Worm (Caenorhabditis elegans) whole organism, young adult: ENCODE measurements around the gene F17H10.2.

ENCODE experiments used
- C06A6.2 ChIP-seq: fragments of 200-800 bp; sonication (Bioruptor generic); conservative IDR thresholded peaks from 2 replicates; pipeline ENCODE4 v1.3.6; 2022; ENCODE audit warnings: missing genetic modification characterization, missing compliant biosample characterization
- D2030.7 ChIP-seq: fragments of 200-800 bp; sonication (Bioruptor generic); IDR thresholded peaks from 2 replicates; pipeline ENCODE4 v1.3.6; 2022; ENCODE audit warnings: missing genetic modification reagents, missing genetic modification characterization, missing compliant biosample characterization
- F22D6.2 ChIP-seq: sonication (generic microtip); optimal IDR thresholded peaks from 2 replicates; lab custom pipeline; 2016; ENCODE audit warnings: mild to moderate bottlenecking, missing genetic modification characterization, missing compliant biosample characterization
- F39B2.1 ChIP-seq: fragments of 200-800 bp; sonication (Bioruptor generic); IDR thresholded peaks from 2 replicates; pipeline ENCODE4 v1.3.6; 2022; ENCODE audit warnings: missing genetic modification reagents, missing genetic modification characterization, missing compliant biosample characterization
- Y95B8A.8 ChIP-seq: fragments of 200-800 bp; sonication (Bioruptor generic); IDR thresholded peaks from 2 replicates; pipeline ENCODE4 v1.3.6; 2022; ENCODE audit warnings: missing genetic modification reagents, missing genetic modification characterization, missing compliant biosample characterization
- ZK185.1 ChIP-seq: sonication (generic microtip); optimal IDR thresholded peaks from 2 replicates; lab custom pipeline; 2016; ENCODE audit warnings: mild to moderate bottlenecking, missing genetic modification characterization, missing compliant biosample characterization; ENCODE audit not compliant: poor library complexity, severe bottlenecking
- ama-1 ChIP-seq, 3 experiments: fragments of 150-350 bp in 1 of 3; sonication (generic microtip) in 2 of 3; optimal IDR thresholded peaks; 2 replicates each; lab custom pipeline; 2014 to 2018; ENCODE audit warnings: missing biosample characterization in 2 of 3, missing genetic modification characterization in 2 of 3, missing genetic modification reagents in 2 of 3
- aptf-3 ChIP-seq: fragments of 200-800 bp; sonication (Bioruptor generic); IDR thresholded peaks from 2 replicates; pipeline ENCODE4 v1.3.6; 2022; ENCODE audit warnings: missing genetic modification characterization, missing compliant biosample characterization
- atf-7 ChIP-seq: sonication (generic microtip); optimal IDR thresholded peaks from 2 replicates; lab custom pipeline; 2017; ENCODE audit warnings: mild to moderate bottlenecking, missing genetic modification characterization, missing compliant biosample characterization
- bed-1 ChIP-seq: fragments of 200-800 bp; sonication (Bioruptor generic); IDR thresholded peaks from 2 replicates; pipeline ENCODE4 v1.3.6; 2022; ENCODE audit warnings: missing genetic modification reagents, missing genetic modification characterization, missing compliant biosample characterization
- cebp-1 ChIP-seq, 2 experiments: fragments of 200-800 bp in 1 of 2; sonication (Bioruptor generic) in 1 of 2; sonication (generic microtip) in 1 of 2; IDR thresholded peaks in 1 of 2; optimal IDR thresholded peaks in 1 of 2; 2 replicates each; pipeline versions ENCODE4 v1.3.6 to Lab custom; 2017 to 2022; ENCODE audit warnings: missing compliant biosample characterization in 2 of 2, missing genetic modification characterization in 2 of 2, mild to moderate bottlenecking in 1 of 2, missing genetic modification reagents in 1 of 2, moderate library complexity in 1 of 2
- ceh-100 ChIP-seq: fragments of 200-800 bp; sonication (Bioruptor generic); IDR thresholded peaks from 2 replicates; pipeline ENCODE4 v1.3.6; 2022; ENCODE audit warnings: missing genetic modification reagents, missing genetic modification characterization, missing compliant biosample characterization
- chd-7 ChIP-seq: sonication (generic microtip); optimal IDR thresholded peaks from 2 replicates; lab custom pipeline; 2016; ENCODE audit warnings: mild to moderate bottlenecking, missing genetic modification characterization, moderate library complexity, missing compliant biosample characterization
- egl-18 ChIP-seq: fragments of 200-800 bp; sonication (Bioruptor generic); IDR thresholded peaks from 2 replicates; pipeline ENCODE4 v1.3.6; 2022; ENCODE audit warnings: missing genetic modification reagents, missing genetic modification characterization, missing compliant biosample characterization
- ekl-4 ChIP-seq: fragments of 200-800 bp; sonication (Bioruptor generic); IDR thresholded peaks from 2 replicates; pipeline ENCODE4 v1.3.6; 2022; ENCODE audit warnings: missing genetic modification reagents, missing genetic modification characterization, missing compliant biosample characterization
- gei-17 ChIP-seq: fragments of 200-800 bp; sonication (Bioruptor generic); optimal IDR thresholded peaks from 2 replicates; lab custom pipeline; 2018; ENCODE audit warnings: mild to moderate bottlenecking, missing genetic modification characterization, missing compliant biosample characterization
- hmg-1.2 ChIP-seq: fragments of 200-800 bp; sonication (Bioruptor generic); IDR thresholded peaks from 2 replicates; pipeline ENCODE4 v1.3.6; 2022; ENCODE audit warnings: missing genetic modification reagents, missing genetic modification characterization, missing compliant biosample characterization
- hsf-1 ChIP-seq: fragments of 200-800 bp; sonication (Bioruptor generic); IDR thresholded peaks from 2 replicates; pipeline ENCODE4 v1.3.6; 2022; ENCODE audit warnings: missing genetic modification reagents, missing genetic modification characterization, missing compliant biosample characterization
- let-526 ChIP-seq: fragments of 200-800 bp; sonication (Bioruptor generic); IDR thresholded peaks from 2 replicates; pipeline ENCODE4 v1.3.6; 2022; ENCODE audit warnings: missing genetic modification reagents, missing genetic modification characterization, missing compliant biosample characterization
- let-607 ChIP-seq, 2 experiments: fragments of 200-800 bp in 1 of 2; sonication (Bioruptor generic) in 1 of 2; sonication (generic microtip) in 1 of 2; optimal IDR thresholded peaks; 2 replicates each; lab custom pipeline; 2016 to 2018; ENCODE audit warnings: mild to moderate bottlenecking in 2 of 2, missing compliant biosample characterization in 2 of 2, missing genetic modification characterization in 2 of 2, moderate library complexity in 2 of 2, missing genotype in 1 of 2
- lin-35 ChIP-seq, 3 experiments: fragments of 150-350 bp in 2 of 3; sonication (generic microtip) in 1 of 3; optimal IDR thresholded peaks; 2 replicates each; lab custom pipeline; 2014 to 2018; ENCODE audit warnings: missing biosample characterization in 3 of 3, missing genetic modification characterization in 3 of 3, missing genetic modification reagents in 3 of 3
- lsl-1 ChIP-seq: fragments of 200-800 bp; sonication (Bioruptor generic); optimal IDR thresholded peaks from 2 replicates; lab custom pipeline; 2018; ENCODE audit warnings: mild to moderate bottlenecking, missing genetic modification characterization, moderate library complexity, missing compliant biosample characterization
- madf-10 ChIP-seq: sonication (generic microtip); optimal IDR thresholded peaks from 2 replicates; lab custom pipeline; 2016; ENCODE audit warnings: mild to moderate bottlenecking, missing genetic modification characterization, missing compliant biosample characterization
- madf-6 ChIP-seq: fragments of 200-800 bp; sonication (Bioruptor generic); IDR thresholded peaks from 2 replicates; pipeline ENCODE4 v1.3.6; 2022; ENCODE audit warnings: missing genetic modification reagents, missing genetic modification characterization, missing compliant biosample characterization
- mcd-1 ChIP-seq: fragments of 200-800 bp; sonication (Bioruptor generic); IDR thresholded peaks from 2 replicates; pipeline ENCODE4 v1.3.6; 2022; ENCODE audit warnings: missing genetic modification reagents, missing genetic modification characterization, missing compliant biosample characterization
- mes-4 ChIP-seq: sonication (generic microtip); optimal IDR thresholded peaks from 2 replicates; lab custom pipeline; 2016; ENCODE audit warnings: missing genotype, missing genetic modification characterization, missing compliant biosample characterization
- nfyb-1 ChIP-seq: fragments of 200-800 bp; sonication (Bioruptor generic); IDR thresholded peaks from 2 replicates; pipeline ENCODE4 v1.3.6; 2022; ENCODE audit warnings: missing genetic modification reagents, missing genetic modification characterization, missing compliant biosample characterization
- nhr-179 ChIP-seq: sonication (generic microtip); optimal IDR thresholded peaks from 2 replicates; lab custom pipeline; 2016; ENCODE audit warnings: mild to moderate bottlenecking, missing genetic modification characterization, missing compliant biosample characterization
- nhr-90 ChIP-seq: sonication (generic microtip); optimal IDR thresholded peaks from 2 replicates; lab custom pipeline; 2016; ENCODE audit warnings: missing genotype, mild to moderate bottlenecking, missing genetic modification characterization, missing compliant biosample characterization
- rcor-1 ChIP-seq: fragments of 200-800 bp; sonication (Bioruptor generic); IDR thresholded peaks from 2 replicates; pipeline ENCODE4 v1.3.6; 2022; ENCODE audit warnings: missing genetic modification reagents, missing genetic modification characterization, missing compliant biosample characterization
- sdz-38 ChIP-seq: sonication (generic microtip); optimal IDR thresholded peaks from 2 replicates; lab custom pipeline; 2016; ENCODE audit warnings: missing genotype, missing genetic modification characterization, missing compliant biosample characterization
- sea-2 ChIP-seq: fragments of 200-800 bp; sonication (Bioruptor generic); IDR thresholded peaks from 2 replicates; pipeline ENCODE4 v1.3.6; 2022; ENCODE audit warnings: missing genetic modification characterization, missing compliant biosample characterization
- sptf-2 ChIP-seq: fragments of 200-800 bp; sonication (Bioruptor generic); optimal IDR thresholded peaks from 2 replicates; lab custom pipeline; 2018; ENCODE audit warnings: mild to moderate bottlenecking, missing genetic modification characterization, missing compliant biosample characterization
- tlf-1 ChIP-seq: fragments of 200-800 bp; sonication (Bioruptor generic); optimal IDR thresholded peaks from 2 replicates; lab custom pipeline; 2018; ENCODE audit warnings: mild to moderate bottlenecking, missing genetic modification characterization, missing compliant biosample characterization
- unc-130 ChIP-seq: sonication (generic microtip); optimal IDR thresholded peaks from 2 replicates; lab custom pipeline; 2016; ENCODE audit warnings: missing genetic modification reagents, missing genetic modification characterization, missing compliant biosample characterization
- ztf-22 ChIP-seq: fragments of 200-800 bp; sonication (Bioruptor generic); optimal IDR thresholded peaks from 2 replicates; lab custom pipeline; 2018; ENCODE audit warnings: mild to moderate bottlenecking, missing genetic modification characterization, moderate library complexity, missing compliant biosample characterization
- ztf-26 ChIP-seq: sonication (generic microtip); optimal IDR thresholded peaks from 2 replicates; lab custom pipeline; 2017; ENCODE audit warnings: missing genetic modification characterization, missing compliant biosample characterization

F17H10.2 gene

ce11 chrX:13074373-13074772, 39.2 kb upstream of the F17H10.2 start, which contains the start of gene ceh-28:
Gene ceh-28, plus strand, starts transcription at chrX:13074673.
- TF ChIP-seq egl-18 (GFP tag; lab: Robert Waterston, UW) (no peak), lsl-1 (no peak)

ce11 chrX:13077872-13078271, 35.7 kb upstream of the F17H10.2 start, which contains the start of gene K03A11.4:
Gene K03A11.4, plus strand, starts transcription at chrX:13078172.
- no peak for TF ChIP-seq ztf-22 (GFP tag; lab: Kevin White, UChicago)
- no peak for TF ChIP-seq atf-7 (tag; lab: Kevin White, UChicago)
- no peak for TF ChIP-seq mes-4 (tag; lab: Kevin White, UChicago)
- TF ChIP-seq sdz-38, result no peak
- TF ChIP-seq unc-130 (GFP tag; lab: Kevin White, UChicago), result no peak
- TF ChIP-seq nfyb-1 (GFP tag; lab: Robert Waterston, UW), result no peak
- no peak for TF ChIP-seq F39B2.1 (GFP tag; lab: Robert Waterston, UW)
- TF ChIP-seq hsf-1 (GFP tag; lab: Robert Waterston, UW), result no peak
- TF ChIP-seq let-526 (GFP tag; lab: Robert Waterston, UW), result no peak
- TF ChIP-seq hmg-1.2 (GFP tag; lab: Robert Waterston, UW), result no peak
- no peak for TF ChIP-seq ceh-100 (GFP tag; lab: Robert Waterston, UW)
- no peak for TF ChIP-seq ztf-26 (tag; lab: Kevin White, UChicago)
- TF ChIP-seq D2030.7, result no peak
- no peak for TF ChIP-seq sptf-2
- no peak for TF ChIP-seq lin-35 (GFP tag; optimal IDR thresholded peaks at IDR 0.05; lab: Kevin White, UChicago)
- TF ChIP-seq, all 124 proteins: peak for 0

- no peak for TF ChIP-seq nhr-179 (tag; lab: Kevin White, UChicago)
- no peak for TF ChIP-seq chd-7
- no peak for TF ChIP-seq tlf-1 (GFP tag; lab: Kevin White, UChicago)
- TF ChIP-seq Y95B8A.8 (GFP tag; lab: Robert Waterston, UW), result no peak
- no peak for TF ChIP-seq sea-2 (GFP tag; lab: Robert Waterston, UW)
- TF ChIP-seq sptf-2, result no peak
- no peak for TF ChIP-seq cebp-1 (GFP tag; IDR thresholded peaks at IDR 0.05; lab: Robert Waterston, UW)
- TF ChIP-seq cebp-1 (tag; optimal IDR thresholded peaks at IDR 0.05; lab: Kevin White, UChicago), result no peak
- TF ChIP-seq mcd-1 (GFP tag; lab: Robert Waterston, UW), result no peak
- no peak for TF ChIP-seq F22D6.2 (tag; lab: Kevin White, UChicago)
- no peak for TF ChIP-seq ekl-4
- no peak for TF ChIP-seq let-607 (tag; optimal IDR thresholded peaks at IDR 0.05; lab: Kevin White, UChicago)
- no peak for TF ChIP-seq rcor-1 (GFP tag; lab: Robert Waterston, UW)
- TF ChIP-seq C06A6.2, result no peak
- no peak for TF ChIP-seq aptf-3 (GFP tag; lab: Robert Waterston, UW)
- no peak for TF ChIP-seq nhr-90 (tag; lab: Kevin White, UChicago)
- no peak for TF ChIP-seq gei-17 (GFP tag; lab: Kevin White, UChicago)
- TF ChIP-seq madf-6 (GFP tag; lab: Robert Waterston, UW), result no peak
- TF ChIP-seq bed-1 (GFP tag; lab: Robert Waterston, UW), result no peak
- no peak for TF ChIP-seq madf-10 (tag; lab: Kevin White, UChicago)
These were observed 31.2 kb upstream of the F17H10.2 start, which contains the start of gene str-10 for ce11 chrX:13082326-13082725. Gene str-10, plus strand, starts transcription at chrX:13082626.

- no peak for TF ChIP-seq ZK185.1
- no peak for TF ChIP-seq ama-1 (optimal IDR thresholded peaks at IDR 0.05; lab: Kevin White, UChicago)
- no peak for TF ChIP-seq ama-1 (GFP tag; optimal IDR thresholded peaks at IDR 0.05; lab: Kevin White, UChicago)
These were observed 29.3 kb upstream of the F17H10.2 start, which contains the start of gene R03G8.1 for ce11 chrX:13084273-13084672. Gene R03G8.1, plus strand, starts transcription at chrX:13084573.
